Fruit fly (Drosophila melanogaster) whole organism, embryonic: ENCODE data around the gene CG6602.

ENCODE experiments used
- Adf1 ChIP-seq: fragments of 200-800 bp; sonication (Bioruptor generic); IDR thresholded peaks from 2 replicates; pipeline ENCODE4 v1.3.6; 2022; ENCODE audit warnings: missing biosample characterization, missing genetic modification characterization
- B-H2 ChIP-seq: fragments of 200-800 bp; sonication (Bioruptor generic); optimal IDR thresholded peaks from 2 replicates; lab custom pipeline; 2018; ENCODE audit warnings: missing biosample characterization, mild to moderate bottlenecking, missing genetic modification characterization
- CG10147 ChIP-seq: fragments of 200-800 bp; sonication (Bioruptor generic); optimal IDR thresholded peaks from 2 replicates; lab custom pipeline; 2019; ENCODE audit warnings: missing biosample characterization, mild to moderate bottlenecking, missing genetic modification characterization, moderate library complexity
- CG14710 ChIP-seq: fragments of 200-800 bp; sonication (Bioruptor generic); optimal IDR thresholded peaks from 3 replicates; lab custom pipeline; 2019; ENCODE audit warnings: missing biosample characterization, mild to moderate bottlenecking, missing genetic modification characterization, moderate library complexity
- CG15696 ChIP-seq: fragments of 200-800 bp; sonication (Bioruptor generic); optimal IDR thresholded peaks from 2 replicates; lab custom pipeline; 2019; ENCODE audit warnings: missing biosample characterization, mild to moderate bottlenecking, missing genetic modification characterization, moderate library complexity
- CG16815 ChIP-seq: fragments of 200-800 bp; sonication (Bioruptor generic); optimal IDR thresholded peaks from 3 replicates; lab custom pipeline; 2017; ENCODE audit warnings: missing biosample characterization, mild to moderate bottlenecking, missing genetic modification characterization
- CG17912 ChIP-seq: fragments of 200-800 bp; sonication (Bioruptor generic); optimal IDR thresholded peaks from 2 replicates; lab custom pipeline; 2018; ENCODE audit warnings: missing biosample characterization, mild to moderate bottlenecking, missing genetic modification characterization
- CG2199 ChIP-seq: fragments of 200-800 bp; sonication (Bioruptor generic); IDR thresholded peaks from 3 replicates; pipeline ENCODE4 v1.3.6; 2022; ENCODE audit warnings: missing biosample characterization, missing genetic modification characterization
- CG31224 ChIP-seq: fragments of 200-800 bp; sonication (Bioruptor generic); IDR thresholded peaks from 2 replicates; pipeline ENCODE4 v1.3.6; 2022; ENCODE audit warnings: missing biosample characterization, missing genetic modification characterization
- CG3163 ChIP-seq: fragments of 200-800 bp; sonication (Bioruptor generic); optimal IDR thresholded peaks from 3 replicates; lab custom pipeline; 2016; ENCODE audit warnings: missing biosample characterization, missing genetic modification characterization
- CG32532 ChIP-seq: fragments of 200-800 bp; sonication (Bioruptor generic); IDR thresholded peaks from 2 replicates; pipeline ENCODE4 v1.3.6; 2022; ENCODE audit warnings: missing biosample characterization, missing genetic modification characterization
- CG3281 ChIP-seq: fragments of 200-800 bp; sonication (Bioruptor generic); optimal IDR thresholded peaks from 3 replicates; lab custom pipeline; 2017; ENCODE audit warnings: missing biosample characterization, mild to moderate bottlenecking, missing genetic modification characterization
- CG34376 ChIP-seq: fragments of 200-800 bp; sonication (Bioruptor generic); optimal IDR thresholded peaks from 2 replicates; lab custom pipeline; 2018; ENCODE audit warnings: missing biosample characterization, mild to moderate bottlenecking, missing genetic modification characterization
- CG3726 ChIP-seq: fragments of 200-800 bp; sonication (Bioruptor generic); IDR thresholded peaks from 3 replicates; pipeline ENCODE4, ENCODE4 v1.3.6; 2022; ENCODE audit warnings: missing biosample characterization, missing genetic modification characterization
- CG4328 ChIP-seq: fragments of 200-800 bp; sonication (Bioruptor generic); optimal IDR thresholded peaks from 3 replicates; lab custom pipeline; 2017; ENCODE audit warnings: missing biosample characterization, missing genetic modification reagents, missing genetic modification characterization
- CG6854 ChIP-seq: fragments of 200-800 bp; sonication (Bioruptor generic); optimal IDR thresholded peaks from 3 replicates; lab custom pipeline; 2017; ENCODE audit warnings: missing biosample characterization, mild to moderate bottlenecking, missing genetic modification characterization
- CG8944 ChIP-seq: fragments of 200-800 bp; sonication (Bioruptor generic); optimal IDR thresholded peaks from 3 replicates; lab custom pipeline; 2016; ENCODE audit warnings: missing biosample characterization, missing genetic modification characterization
- CG9215 ChIP-seq: fragments of 200-800 bp; sonication (Bioruptor generic); IDR thresholded peaks from 2 replicates; pipeline ENCODE4 v1.3.6; 2022; ENCODE audit warnings: missing biosample characterization, missing genetic modification characterization
- CoRest ChIP-seq: fragments of 200-800 bp; sonication (Bioruptor generic); optimal IDR thresholded peaks from 3 replicates; lab custom pipeline; 2018; ENCODE audit warnings: missing biosample characterization, mild to moderate bottlenecking, missing genetic modification characterization, moderate library complexity
- D19A ChIP-seq: fragments of 200-800 bp; optimal IDR thresholded peaks from 3 replicates; lab custom pipeline; 2019; ENCODE audit warnings: missing biosample characterization, mild to moderate bottlenecking, missing genetic modification characterization, moderate library complexity
- Dip2 ChIP-seq: fragments of 200-800 bp; sonication (Bioruptor generic); IDR thresholded peaks from 2 replicates; pipeline ENCODE4 v1.3.6; 2022; ENCODE audit warnings: missing biosample characterization, missing genetic modification characterization
- E2f2 ChIP-seq: fragments of 200-800 bp; sonication (Bioruptor generic); IDR thresholded peaks from 2 replicates; pipeline ENCODE4 v1.3.6; 2022; ENCODE audit warnings: missing biosample characterization, missing genetic modification characterization
- Eip74EF ChIP-seq, 2 experiments: fragments of 200-800 bp in 1 of 2; fragments of >200 bp in 1 of 2; sonication (Bioruptor generic) in 1 of 2; optimal IDR thresholded peaks; 2 replicates each; lab custom pipeline; 2017 to 2019; ENCODE audit warnings: missing biosample characterization in 2 of 2, missing genetic modification characterization in 2 of 2, mild to moderate bottlenecking in 1 of 2, moderate library complexity in 1 of 2
- Hmx ChIP-seq: fragments of 200-800 bp; sonication (Bioruptor generic); optimal IDR thresholded peaks from 2 replicates; lab custom pipeline; 2016; ENCODE audit warnings: missing biosample characterization, missing genetic modification characterization
- Hr39 ChIP-seq: fragments of >200 bp; optimal IDR thresholded peaks from 2 replicates; lab custom pipeline; 2017
- MBD-R2 ChIP-seq: fragments of 200-800 bp; sonication (Bioruptor generic); IDR thresholded peaks from 2 replicates; pipeline ENCODE4 v1.3.6; 2022; ENCODE audit warnings: missing biosample characterization, missing genetic modification characterization
- MTF-1 ChIP-seq: fragments of 200-800 bp; sonication (Bioruptor generic); optimal IDR thresholded peaks from 2 replicates; lab custom pipeline; 2018; ENCODE audit warnings: missing biosample characterization, mild to moderate bottlenecking, missing genetic modification characterization, borderline replicate concordance
- NFAT ChIP-seq: fragments of 200-800 bp; sonication (Bioruptor generic); IDR thresholded peaks from 2 replicates; pipeline ENCODE4 v1.3.6; 2022; ENCODE audit warnings: missing biosample characterization, missing genetic modification characterization
- Neu2 ChIP-seq: fragments of 200-800 bp; sonication (Bioruptor generic); optimal IDR thresholded peaks from 3 replicates; lab custom pipeline; 2016; ENCODE audit warnings: missing biosample characterization, missing genetic modification characterization, borderline replicate concordance
- Opbp ChIP-seq: fragments of 200-800 bp; sonication (Bioruptor generic); IDR thresholded peaks from 3 replicates; pipeline ENCODE4 v1.3.6; 2022; ENCODE audit warnings: missing biosample characterization, missing genetic modification characterization; ENCODE audit not compliant: partially characterized antibody
- Stat92E ChIP-seq, 3 experiments: fragments of >200 bp in 2 of 3; fragments of 200-800 bp in 1 of 3; sonication (Bioruptor generic) in 1 of 3; optimal IDR thresholded peaks; 2 replicates each; lab custom pipeline; 2017 to 2019; ENCODE audit warnings: missing biosample characterization in 3 of 3, missing genetic modification characterization in 3 of 3, mild to moderate bottlenecking in 1 of 3, moderate library complexity in 1 of 3
- ap ChIP-seq: fragments of 200-800 bp; sonication (Bioruptor generic); IDR thresholded peaks from 2 replicates; pipeline ENCODE4 v1.3.6; 2022; ENCODE audit warnings: missing biosample characterization, missing genetic modification characterization
- bbx ChIP-seq: fragments of 200-800 bp; sonication (Bioruptor generic); IDR thresholded peaks from 2 replicates; pipeline ENCODE4 v1.3.6; 2022; ENCODE audit warnings: missing biosample characterization, missing genetic modification characterization; ENCODE audit not compliant: partially characterized antibody
- bowl ChIP-seq: fragments of 200-800 bp; sonication (Bioruptor generic); IDR thresholded peaks from 2 replicates; pipeline ENCODE4 v1.3.6; 2022; ENCODE audit warnings: missing biosample characterization, missing genetic modification characterization
- dmrt99B ChIP-seq: fragments of 200-800 bp; sonication (Bioruptor generic); optimal IDR thresholded peaks from 2 replicates; lab custom pipeline; 2018; ENCODE audit warnings: missing biosample characterization, mild to moderate bottlenecking, missing genetic modification characterization, moderate library complexity
- ems ChIP-seq: fragments of 200-800 bp; sonication (Bioruptor generic); optimal IDR thresholded peaks from 3 replicates; lab custom pipeline; 2016; ENCODE audit warnings: missing biosample characterization, missing genetic modification characterization
- gem ChIP-seq: fragments of 200-800 bp; sonication (Bioruptor generic); optimal IDR thresholded peaks from 2 replicates; lab custom pipeline; 2019; ENCODE audit warnings: missing biosample characterization, mild to moderate bottlenecking, missing genetic modification characterization, moderate library complexity
- h ChIP-seq: fragments of >200 bp; optimal IDR thresholded peaks from 2 replicates; lab custom pipeline; 2017
- her ChIP-seq: fragments of 200-800 bp; sonication (Bioruptor generic); optimal IDR thresholded peaks from 2 replicates; lab custom pipeline; 2016; ENCODE audit warnings: missing biosample characterization, missing genetic modification characterization
- insv ChIP-seq, 2 experiments: fragments of 200-800 bp; sonication (Bioruptor generic); optimal IDR thresholded peaks; 3 replicates each; lab custom pipeline; 2016 to 2018; ENCODE audit warnings: missing biosample characterization in 2 of 2, missing genetic modification characterization in 2 of 2
- jumu ChIP-seq: fragments of 200-800 bp; sonication (Bioruptor generic); optimal IDR thresholded peaks from 3 replicates; lab custom pipeline; 2016; ENCODE audit warnings: missing biosample characterization, missing genetic modification characterization
- luna ChIP-seq: fragments of 200-800 bp; sonication (Bioruptor generic); optimal IDR thresholded peaks from 2 replicates; lab custom pipeline; 2016; ENCODE audit warnings: missing biosample characterization, missing genetic modification characterization
- oc ChIP-seq: fragments of 200-800 bp; sonication (Bioruptor generic); optimal IDR thresholded peaks from 2 replicates; lab custom pipeline; 2018; ENCODE audit warnings: missing biosample characterization, mild to moderate bottlenecking, missing genetic modification characterization, moderate library complexity
- phol ChIP-seq: fragments of 200-800 bp; sonication (Bioruptor generic); optimal IDR thresholded peaks from 3 replicates; lab custom pipeline; 2018; ENCODE audit warnings: missing biosample characterization, mild to moderate bottlenecking, missing genetic modification characterization, moderate library complexity
- pita ChIP-seq: fragments of 200-800 bp; sonication (Bioruptor generic); optimal IDR thresholded peaks from 2 replicates; lab custom pipeline; 2017; ENCODE audit warnings: missing biosample characterization, mild to moderate bottlenecking, missing genetic modification characterization
- pum ChIP-seq: fragments of 200-800 bp; sonication (Bioruptor generic); optimal IDR thresholded peaks from 2 replicates; lab custom pipeline; 2016; ENCODE audit warnings: missing biosample characterization, missing genetic modification characterization
- schlank ChIP-seq: fragments of 200-800 bp; sonication (Bioruptor generic); optimal IDR thresholded peaks from 2 replicates; lab custom pipeline; 2018; ENCODE audit warnings: missing biosample characterization, mild to moderate bottlenecking, missing genetic modification characterization
- ttk ChIP-seq: fragments of 200-800 bp; sonication (Bioruptor generic); IDR thresholded peaks from 2 replicates; pipeline ENCODE4 v2.1.2; 2022; ENCODE audit warnings: missing biosample characterization, missing genetic modification characterization
- vfl ChIP-seq: fragments of 200-800 bp; sonication (Bioruptor generic); optimal IDR thresholded peaks from 2 replicates; lab custom pipeline; 2016; ENCODE audit warnings: missing biosample characterization, missing genetic modification characterization
- zfh1 ChIP-seq: fragments of 200-800 bp; sonication (Bioruptor generic); IDR thresholded peaks from 3 replicates; pipeline ENCODE4 v1.3.6; 2022; ENCODE audit warnings: missing biosample characterization, missing genetic modification characterization

CG6602 gene

DNA sequence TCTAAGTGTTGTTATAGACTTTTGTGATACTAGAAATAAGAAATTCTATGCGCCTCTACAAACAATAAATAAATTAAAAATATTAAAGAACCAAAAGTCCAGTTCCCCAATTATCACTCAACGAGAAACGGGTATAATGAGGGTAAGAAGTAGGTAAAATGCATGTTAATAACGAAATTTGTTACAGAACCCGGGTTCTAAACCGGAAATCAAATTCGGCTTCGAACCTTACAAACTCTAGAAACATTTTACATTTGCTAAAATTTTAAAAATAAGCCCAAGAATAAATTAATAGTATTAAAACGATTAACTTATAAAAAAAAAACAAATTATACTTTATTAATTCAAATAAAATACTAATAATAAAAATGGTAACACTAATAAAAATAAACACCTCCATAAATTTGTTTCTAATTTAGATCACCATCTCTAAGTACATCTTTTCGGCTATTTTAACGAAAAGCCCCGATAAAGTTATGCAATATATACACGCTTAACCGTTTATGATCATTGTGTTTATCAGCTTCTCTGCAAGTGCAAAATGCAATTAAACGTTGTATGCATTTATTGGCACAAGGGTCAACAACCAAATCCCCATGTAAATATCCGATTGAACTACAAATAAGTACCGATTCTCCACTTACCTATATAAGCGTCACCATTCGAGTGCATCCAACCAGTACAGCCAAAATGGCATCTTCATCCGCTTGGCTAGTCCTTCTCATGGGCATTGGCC is at the start of gene CG6602 (continued):
- TF ChIP-seq D19A (tag; lab: Kevin White, UChicago) (peak; percentile 45), phol (peak; percentile 82), schlank (tag; lab: Kevin White, UChicago) (peak; percentile 49), E2f2 (GFP tag; lab: Robert Waterston, UW) (peak; percentile 47), CG4328 (GFP tag; lab: Kevin White, UChicago) (peak; percentile 77), CG17912 (peak; percentile 59), CG15696 (tag; lab: Kevin White, UChicago) (peak; percentile 34), Hr39 (lab: Kevin White, UChicago) (no peak), luna (GFP tag; lab: Kevin White, UChicago) (peak; percentile 74), pita (GFP tag; lab: Kevin White, UChicago) (peak; percentile 37), CG32532 (GFP tag; lab: Robert Waterston, UW) (peak; percentile 87), insv (GFP tag; optimal IDR thresholded peaks at IDR 0.05; lab: Kevin White, UChicago) (peak in 1 of 2 experiments; percentile 28), her (GFP tag; lab: Kevin White, UChicago) (no peak), MBD-R2 (peak; percentile 43; the same call in 1 of the 2 replicates), CG3163 (GFP tag; lab: Kevin White, UChicago) (no peak), B-H2 (peak; percentile 68), ttk (GFP tag; lab: Robert Waterston, UW) (peak; percentile 76), ap (GFP tag; lab: Robert Waterston, UW) (peak; percentile 43), Neu2 (no peak), CG14710 (peak; percentile 75), CoRest (tag; lab: Kevin White, UChicago) (peak; percentile 53), Hmx (peak; percentile 22), bowl (GFP tag; lab: Robert Waterston, UW) (no peak), Stat92E (GFP tag; optimal IDR thresholded peaks at IDR 0.05; lab: Kevin White, UChicago) (no peak), h (lab: Kevin White, UChicago) (no peak), CG34376 (GFP tag; lab: Kevin White, UChicago) (peak; percentile 59), gem (tag; lab: Kevin White, UChicago) (peak; percentile 49), CG6854 (GFP tag; lab: Kevin White, UChicago) (peak; percentile 35), MTF-1 (GFP tag; lab: Kevin White, UChicago) (peak; percentile 86), NFAT (GFP tag; lab: Robert Waterston, UW) (peak; percentile 87), Eip74EF (GFP tag; optimal IDR thresholded peaks at IDR 0.05; lab: Kevin White, UChicago) (no peak), Opbp (GFP tag; lab: Robert Waterston, UW) (no peak), CG2199 (GFP tag; lab: Robert Waterston, UW) (peak; percentile 57; the same call in 2 of the 3 replicates), zfh1 (GFP tag; lab: Robert Waterston, UW) (peak; percentile 79), CG31224 (GFP tag; lab: Robert Waterston, UW) (peak; percentile 73), CG9215 (0 out of 2 replicates have a peak, but pooled peaks have one; percentile 25), bbx (GFP tag; lab: Robert Waterston, UW) (no peak), CG3726 (GFP tag; lab: Robert Waterston, UW) (peak; percentile 25; the same call in 1 of the 3 replicates), pum (no peak), CG3281 (peak; percentile 83), oc (tag; lab: Kevin White, UChicago) (no peak), Adf1 (GFP tag; lab: Robert Waterston, UW) (no peak), dmrt99B (peak; percentile 61), CG16815 (peak; percentile 35), CG8944 (GFP tag; lab: Kevin White, UChicago) (no peak), vfl (GFP tag; lab: Kevin White, UChicago) (no peak), ems (GFP tag; lab: Kevin White, UChicago) (no peak), jumu (no peak), Dip2 (GFP tag; lab: Robert Waterston, UW) (no peak), CG10147 (GFP tag; lab: Kevin White, UChicago) (peak; percentile 70)
